Worm (Caenorhabditis elegans): ENCODE data around the gene dyf-19.

DNA sequence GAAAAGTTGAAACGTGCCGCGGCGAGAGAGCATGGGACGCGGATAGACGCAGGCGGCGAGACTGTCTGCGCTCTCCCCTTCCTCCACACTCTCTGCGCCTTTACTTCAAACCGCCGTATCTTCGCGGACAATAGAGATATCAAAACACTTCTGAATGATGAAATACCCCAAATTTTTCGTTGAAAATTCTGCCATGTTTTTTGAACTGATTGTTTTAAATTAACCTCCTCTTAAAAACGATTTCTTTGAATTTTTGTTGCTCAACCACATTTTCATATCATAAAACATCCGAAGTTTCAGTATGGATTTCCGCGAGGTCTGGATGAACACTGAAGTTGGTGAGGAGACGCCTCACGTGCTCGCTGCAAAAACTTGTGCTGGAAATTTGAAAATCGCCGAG is 45.1 kb downstream of the dyf-19 start, which contains the start of gene Y43F8C.11:
- TF ChIP-seq dao-5 (tag; optimal IDR thresholded peaks at IDR 0.05): no peak
- TF ChIP-seq W03F9.2 (tag; optimal IDR thresholded peaks at IDR 0.05): no peak
- no peak for TF ChIP-seq him-1 (tag; optimal IDR thresholded peaks at IDR 0.05)
